Fruit fly (Drosophila melanogaster) whole organism, pupa: Measurements from ENCODE around the gene CG12728.

ENCODE experiments used
- CG10348 ChIP-seq: fragments of 200-800 bp; sonication (Bioruptor generic); IDR thresholded peaks from 2 replicates; pipeline ENCODE4 v1.3.6; 2022; ENCODE audit warnings: missing biosample characterization, missing genetic modification characterization
- CG12605 ChIP-seq: fragments of 200-800 bp; sonication (Bioruptor generic); IDR thresholded peaks from 2 replicates; pipeline ENCODE4 v1.3.6; 2022; ENCODE audit warnings: missing biosample characterization, missing genetic modification characterization
- CG13204 ChIP-seq: fragments of 200-800 bp; sonication (Bioruptor generic); optimal IDR thresholded peaks from 2 replicates; lab custom pipeline; 2018; ENCODE audit warnings: missing biosample characterization, mild to moderate bottlenecking, missing genetic modification characterization, moderate library complexity
- CG14655 ChIP-seq: fragments of 200-800 bp; sonication (Bioruptor generic); optimal IDR thresholded peaks from 3 replicates; lab custom pipeline; 2017; ENCODE audit warnings: mild to moderate bottlenecking, missing biosample characterization, missing genetic modification reagents, missing genetic modification characterization
- CG15710 ChIP-seq: fragments of 200-800 bp; sonication (Bioruptor generic); optimal IDR thresholded peaks from 2 replicates; lab custom pipeline; 2018; ENCODE audit warnings: missing biosample characterization, mild to moderate bottlenecking, missing genetic modification characterization, moderate library complexity
- CG17806 ChIP-seq: fragments of 200-800 bp; sonication (Bioruptor generic); optimal IDR thresholded peaks from 2 replicates; lab custom pipeline; 2018; ENCODE audit warnings: missing biosample characterization, mild to moderate bottlenecking, missing genetic modification characterization, moderate library complexity
- CG32121 ChIP-seq: fragments of 200-800 bp; sonication (Bioruptor generic); IDR thresholded peaks from 2 replicates; pipeline ENCODE4 v1.3.6; 2022; ENCODE audit warnings: missing biosample characterization, missing genetic modification characterization
- CG34367 ChIP-seq: fragments of 200-800 bp; sonication (Bioruptor generic); optimal IDR thresholded peaks from 2 replicates; lab custom pipeline; 2018; ENCODE audit warnings: missing biosample characterization, mild to moderate bottlenecking, missing genetic modification characterization
- CG4496 ChIP-seq: fragments of 200-800 bp; sonication (Bioruptor generic); IDR thresholded peaks from 3 replicates; pipeline ENCODE4 v1.3.6; 2022; ENCODE audit warnings: missing biosample characterization, missing genetic modification characterization
- CG8159 ChIP-seq: fragments of 200-800 bp; sonication (Bioruptor generic); optimal IDR thresholded peaks from 3 replicates; lab custom pipeline; 2018; ENCODE audit warnings: missing biosample characterization, mild to moderate bottlenecking, missing genetic modification characterization, moderate library complexity
- CG8301 ChIP-seq: fragments of 200-800 bp; sonication (Bioruptor generic); optimal IDR thresholded peaks from 2 replicates; lab custom pipeline; 2018; ENCODE audit warnings: missing biosample characterization, mild to moderate bottlenecking, missing genetic modification characterization
- CG9948 ChIP-seq: fragments of 200-800 bp; sonication (Bioruptor generic); optimal IDR thresholded peaks from 2 replicates; lab custom pipeline; 2018; ENCODE audit warnings: missing biosample characterization, mild to moderate bottlenecking, missing genetic modification characterization, moderate library complexity
- D1 ChIP-seq: fragments of 200-800 bp; sonication (Bioruptor generic); optimal IDR thresholded peaks from 2 replicates; lab custom pipeline; 2018; ENCODE audit warnings: missing biosample characterization, mild to moderate bottlenecking, missing genetic modification characterization, moderate library complexity
- EcR ChIP-seq: fragments of 200-800 bp; sonication (Bioruptor generic); optimal IDR thresholded peaks from 3 replicates; lab custom pipeline; 2019; ENCODE audit warnings: missing biosample characterization, missing genetic modification characterization, mild to moderate bottlenecking, moderate library complexity, missing genetic modification reagents
- Ets98B ChIP-seq: fragments of 200-800 bp; sonication (Bioruptor generic); IDR thresholded peaks from 2 replicates; pipeline ENCODE4 v1.3.6; 2022; ENCODE audit warnings: missing biosample characterization, missing genetic modification characterization
- Pif1A ChIP-seq: fragments of 200-800 bp; sonication (Bioruptor generic); optimal IDR thresholded peaks from 3 replicates; lab custom pipeline; 2016; ENCODE audit warnings: missing biosample characterization, missing genetic modification characterization
- Pif1B ChIP-seq: fragments of 200-800 bp; sonication (Bioruptor generic); optimal IDR thresholded peaks from 3 replicates; lab custom pipeline; 2016; ENCODE audit warnings: missing biosample characterization, missing genetic modification characterization
- Snoo ChIP-seq: fragments of 200-800 bp; sonication (Bioruptor generic); optimal IDR thresholded peaks from 3 replicates; lab custom pipeline; 2017; ENCODE audit warnings: missing biosample characterization, mild to moderate bottlenecking, missing genetic modification characterization, inconsistent platforms
- fd96Ca ChIP-seq: fragments of 200-800 bp; sonication (Bioruptor generic); IDR thresholded peaks from 3 replicates; pipeline ENCODE4 v1.3.6; 2022; ENCODE audit warnings: missing biosample characterization, missing genetic modification characterization
- gl ChIP-seq: fragments of 200-800 bp; sonication (Bioruptor generic); optimal IDR thresholded peaks from 2 replicates; lab custom pipeline; 2018; ENCODE audit warnings: missing biosample characterization, mild to moderate bottlenecking, missing genetic modification characterization
- rn ChIP-seq: fragments of 200-800 bp; sonication (Bioruptor generic); IDR thresholded peaks from 2 replicates; pipeline ENCODE4 v1.3.6; 2022; ENCODE audit warnings: missing biosample characterization, missing genetic modification characterization

The CG12728 gene

DNA sequence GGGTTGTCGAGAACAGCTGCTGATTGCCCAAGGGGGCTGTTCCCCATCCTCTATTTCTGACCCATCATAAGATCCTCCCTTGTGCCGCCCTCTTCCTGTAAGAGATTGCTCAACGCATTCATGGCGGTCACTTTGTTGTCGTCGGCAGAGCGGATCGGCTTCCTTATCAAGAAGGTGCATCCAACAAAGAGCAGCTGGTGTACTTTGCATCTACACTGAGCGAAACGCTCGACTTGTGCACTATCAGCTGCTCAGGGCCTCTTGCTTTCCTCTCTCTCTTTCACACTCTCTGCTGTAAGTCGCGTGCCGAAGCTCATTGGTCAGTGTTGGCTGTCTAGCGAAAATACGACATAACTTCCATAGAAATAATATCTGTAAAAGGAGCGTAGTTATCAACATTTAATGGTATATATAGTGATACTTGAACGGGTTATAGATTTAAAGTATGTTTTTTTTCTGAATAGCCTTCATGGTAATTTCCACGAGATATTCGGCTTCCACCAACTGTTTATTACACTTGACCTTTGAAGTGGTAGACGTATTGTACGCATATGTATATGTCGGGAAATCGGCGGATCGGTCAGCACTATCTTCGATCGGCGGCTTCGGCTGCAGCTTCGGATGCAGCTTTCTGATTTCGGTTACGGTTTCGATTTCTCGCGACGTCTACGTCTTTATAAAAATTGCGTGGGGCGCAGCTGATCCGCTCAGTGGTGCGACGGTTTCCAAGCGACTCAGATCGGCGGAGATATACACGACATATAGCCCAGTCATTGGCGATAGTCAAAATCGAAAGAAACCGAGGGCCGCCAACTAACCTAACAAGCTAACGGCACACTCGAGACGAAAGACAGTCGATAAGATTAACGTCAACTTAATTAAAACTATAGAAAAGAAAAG is 45.9 kb downstream of the CG12728 start, which contains the start of gene CG5966:
Gene CG5966, plus strand, starts transcription at position 704 of the 900 bp plus-strand sequence.
- TF ChIP-seq CG8159 (tag; lab: Kevin White, UChicago) (no peak), EcR (GFP tag; lab: Kevin White, UChicago) (no peak), fd96Ca (peak; percentile 37; the same call in 1 of the 3 replicates), CG17806 (tag; lab: Kevin White, UChicago) (no peak), CG12605 (GFP tag; lab: Robert Waterston, UW) (peak; percentile 84), CG32121 (GFP tag; lab: Robert Waterston, UW) (no peak; the same call in 1 of the 2 replicates), Snoo (no peak), Ets98B (GFP tag; lab: Robert Waterston, UW) (peak; percentile 70), CG13204 (GFP tag; lab: Kevin White, UChicago) (peak; percentile 75), rn (GFP tag; lab: Robert Waterston, UW) (no peak), CG14655 (GFP tag; lab: Kevin White, UChicago) (peak; percentile 56), CG8301 (peak; percentile 18), gl (tag; lab: Kevin White, UChicago) (peak; percentile 79), CG4496 (peak; percentile 72), D1 (tag; lab: Kevin White, UChicago) (no peak), CG34367 (tag; lab: Kevin White, UChicago) (peak; percentile 8), CG15710 (tag; lab: Kevin White, UChicago) (no peak), CG9948 (tag; lab: Kevin White, UChicago) (no peak), Pif1B (GFP tag; lab: Kevin White, UChicago) (no peak), CG10348 (GFP tag; lab: Robert Waterston, UW) (no peak), Pif1A (GFP tag; lab: Kevin White, UChicago) (peak; percentile 35)

DNA sequence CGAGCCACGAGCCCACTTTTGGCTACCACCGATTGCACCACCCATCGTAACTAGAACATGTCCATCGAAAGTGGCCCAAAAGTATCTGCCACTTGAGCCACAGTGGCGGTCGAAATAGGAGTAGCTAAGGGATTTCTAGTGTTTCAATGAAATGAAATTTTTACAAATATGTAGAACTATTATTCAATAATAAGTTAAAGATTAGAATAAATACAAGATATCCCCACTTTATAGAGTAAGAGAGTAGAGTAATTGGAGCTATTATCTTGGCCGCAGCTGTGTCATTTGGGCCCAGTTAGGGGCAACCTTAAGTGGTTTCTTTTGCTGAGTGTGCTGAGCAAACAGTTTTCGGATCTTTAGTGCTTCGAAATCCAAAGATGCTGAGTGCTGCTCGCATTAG is 47.0 kb downstream of the CG12728 start:
- peak; percentile 26 for TF ChIP-seq CG14655 (GFP tag; lab: Kevin White, UChicago)
- TF ChIP-seq CG4496, result peak; percentile 56; the same call in 1 of the 3 replicates
- no peak for TF ChIP-seq CG13204 (GFP tag; lab: Kevin White, UChicago)

DNA sequence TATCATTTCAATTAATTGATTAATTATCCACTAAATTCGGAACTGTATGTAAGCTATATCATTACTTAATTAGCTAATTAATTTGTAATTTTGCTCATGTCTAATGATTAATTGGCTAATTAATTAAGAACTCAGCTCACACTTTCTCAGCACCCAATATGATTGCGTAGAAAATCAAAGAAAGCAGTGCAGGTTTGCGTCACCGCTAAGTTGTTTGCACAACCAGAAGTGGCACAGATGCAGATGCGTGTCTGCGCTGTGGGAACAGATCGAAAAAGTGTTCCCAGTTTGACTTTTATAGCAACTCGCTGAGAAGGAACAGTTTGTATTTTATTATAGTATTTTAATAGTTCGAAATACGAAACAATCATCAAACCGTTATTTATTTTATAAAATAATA is 49.7 kb downstream of the CG12728 start:
- TF ChIP-seq CG4496 (no peak), D1 (tag; lab: Kevin White, UChicago) (peak; percentile 9)
- TF ChIP-seq, all 21 proteins: peak for 1

DNA sequence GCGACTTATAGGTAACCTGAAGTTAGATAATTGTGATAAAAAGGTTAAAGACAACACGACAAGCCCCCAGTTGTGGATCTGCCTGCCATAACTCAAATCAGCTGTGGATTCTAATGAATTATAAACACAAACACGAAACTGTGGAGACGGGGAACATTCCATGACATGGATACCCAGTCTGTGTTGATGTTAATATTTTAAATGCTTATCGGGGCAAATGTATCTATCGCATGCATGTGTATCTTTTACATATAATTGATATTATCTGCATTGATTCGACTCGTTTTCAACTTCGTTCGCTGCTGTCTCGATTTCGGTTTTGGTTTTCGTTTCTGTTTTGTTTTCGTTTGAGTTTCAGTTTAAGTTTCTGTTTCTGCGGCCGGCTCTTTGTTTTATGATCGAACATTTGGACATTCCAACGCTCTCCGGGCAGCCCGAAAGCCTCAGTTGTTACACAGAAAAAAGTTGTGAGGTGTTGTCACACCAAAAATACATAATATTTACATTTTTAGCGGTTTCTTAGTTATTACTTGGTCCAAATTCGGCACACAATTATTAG is 50.4 kb downstream of the CG12728 start:
- TF ChIP-seq D1 (tag; lab: Kevin White, UChicago) (no peak), CG17806 (tag; lab: Kevin White, UChicago) (no peak), gl (tag; lab: Kevin White, UChicago) (no peak), EcR (GFP tag; lab: Kevin White, UChicago) (no peak), rn (GFP tag; lab: Robert Waterston, UW) (no peak), Snoo (no peak), Pif1A (GFP tag; lab: Kevin White, UChicago) (no peak), CG32121 (GFP tag; lab: Robert Waterston, UW) (no peak), CG12605 (GFP tag; lab: Robert Waterston, UW) (no peak), CG8301 (no peak), CG8159 (tag; lab: Kevin White, UChicago) (no peak), CG13204 (GFP tag; lab: Kevin White, UChicago) (no peak), CG14655 (GFP tag; lab: Kevin White, UChicago) (no peak), fd96Ca (no peak), CG34367 (tag; lab: Kevin White, UChicago) (no peak), CG4496 (no peak)
